Fruit fly (Drosophila melanogaster) whole organism, embryonic: Measurements from ENCODE around the gene Snx6.

Source experiments
- Asciz ChIP-seq: fragments of 200-800 bp; sonication (Bioruptor generic); optimal IDR thresholded peaks from 2 replicates; lab custom pipeline; 2017; ENCODE audit warnings: missing biosample characterization, mild to moderate bottlenecking, missing genetic modification characterization, missing genetic modification reagents
- Bdp1 ChIP-seq: fragments of 200-800 bp; sonication (Bioruptor generic); optimal IDR thresholded peaks from 3 replicates; lab custom pipeline; 2016; ENCODE audit warnings: missing biosample characterization, missing genetic modification characterization
- CG10321 ChIP-seq: fragments of 200-800 bp; sonication (Bioruptor generic); IDR thresholded peaks from 2 replicates; pipeline ENCODE4 v1.3.6; 2022; ENCODE audit warnings: missing biosample characterization, missing genetic modification characterization
- CG10366 ChIP-seq: fragments of 200-800 bp; sonication (Bioruptor generic); IDR thresholded peaks from 2 replicates; pipeline ENCODE4 v1.3.6; 2022; ENCODE audit warnings: missing biosample characterization, missing genetic modification characterization
- CG10431 ChIP-seq: fragments of 200-800 bp; sonication (Bioruptor generic); optimal IDR thresholded peaks from 3 replicates; lab custom pipeline; 2018; ENCODE audit warnings: missing biosample characterization, mild to moderate bottlenecking, missing genetic modification characterization
- CG11695 ChIP-seq: fragments of 200-800 bp; sonication (Bioruptor generic); IDR thresholded peaks from 3 replicates; pipeline ENCODE4 v1.3.6; 2022; ENCODE audit warnings: missing biosample characterization, missing genetic modification characterization
- CG12942 ChIP-seq: fragments of 200-800 bp; sonication (Bioruptor generic); optimal IDR thresholded peaks from 3 replicates; lab custom pipeline; 2016; ENCODE audit warnings: missing biosample characterization, missing genetic modification characterization
- CG13424 ChIP-seq: fragments of 200-800 bp; sonication (Bioruptor generic); optimal IDR thresholded peaks from 2 replicates; lab custom pipeline; 2019; ENCODE audit warnings: missing biosample characterization, mild to moderate bottlenecking, missing genetic modification characterization, moderate library complexity
- CG13775 ChIP-seq: fragments of 200-800 bp; sonication (Bioruptor generic); optimal IDR thresholded peaks from 3 replicates; lab custom pipeline; 2017; ENCODE audit warnings: missing biosample characterization, mild to moderate bottlenecking, missing genetic modification characterization
- CG14014 ChIP-seq: fragments of 200-800 bp; sonication (Bioruptor generic); IDR thresholded peaks from 2 replicates; pipeline ENCODE4 v1.3.6; 2022; ENCODE audit warnings: missing biosample characterization, missing genetic modification characterization
- CG14710 ChIP-seq: fragments of 200-800 bp; sonication (Bioruptor generic); optimal IDR thresholded peaks from 3 replicates; lab custom pipeline; 2019; ENCODE audit warnings: missing biosample characterization, mild to moderate bottlenecking, missing genetic modification characterization, moderate library complexity
- CG15011 ChIP-seq: fragments of 200-800 bp; sonication (Bioruptor generic); optimal IDR thresholded peaks from 3 replicates; lab custom pipeline; 2018; ENCODE audit warnings: missing biosample characterization, mild to moderate bottlenecking, missing genetic modification characterization
- CG15601 ChIP-seq: fragments of 200-800 bp; sonication (Bioruptor generic); optimal IDR thresholded peaks from 3 replicates; lab custom pipeline; 2019; ENCODE audit warnings: missing biosample characterization, mild to moderate bottlenecking, missing genetic modification characterization, moderate library complexity
- CG15696 ChIP-seq: fragments of 200-800 bp; sonication (Bioruptor generic); optimal IDR thresholded peaks from 2 replicates; lab custom pipeline; 2019; ENCODE audit warnings: missing biosample characterization, mild to moderate bottlenecking, missing genetic modification characterization, moderate library complexity
- CG16815 ChIP-seq: fragments of 200-800 bp; sonication (Bioruptor generic); optimal IDR thresholded peaks from 3 replicates; lab custom pipeline; 2017; ENCODE audit warnings: missing biosample characterization, mild to moderate bottlenecking, missing genetic modification characterization
- CG17361 ChIP-seq: fragments of 200-800 bp; sonication (Bioruptor generic); IDR thresholded peaks from 3 replicates; pipeline ENCODE4 v1.3.6; 2022; ENCODE audit warnings: missing biosample characterization, missing genetic modification characterization
- CG18262 ChIP-seq: fragments of 200-800 bp; optimal IDR thresholded peaks from 3 replicates; lab custom pipeline; 2019; ENCODE audit warnings: missing biosample characterization, mild to moderate bottlenecking, missing genetic modification characterization, moderate library complexity
- CG34376 ChIP-seq: fragments of 200-800 bp; sonication (Bioruptor generic); optimal IDR thresholded peaks from 2 replicates; lab custom pipeline; 2018; ENCODE audit warnings: missing biosample characterization, mild to moderate bottlenecking, missing genetic modification characterization
- CG3847 ChIP-seq: fragments of 200-800 bp; sonication (Bioruptor generic); IDR thresholded peaks from 2 replicates; pipeline ENCODE4 v1.3.6; 2022; ENCODE audit warnings: missing biosample characterization, missing genetic modification characterization
- CG6813 ChIP-seq: fragments of 200-800 bp; sonication (Bioruptor generic); optimal IDR thresholded peaks from 2 replicates; lab custom pipeline; 2017; ENCODE audit warnings: missing biosample characterization, missing genetic modification characterization, mild to moderate bottlenecking, moderate library complexity, missing genetic modification reagents
- CG8281 ChIP-seq: fragments of 200-800 bp; sonication (Bioruptor generic); optimal IDR thresholded peaks from 2 replicates; lab custom pipeline; 2018; ENCODE audit warnings: missing biosample characterization, mild to moderate bottlenecking, missing genetic modification characterization, moderate library complexity
- CG8924 ChIP-seq: fragments of 200-800 bp; optimal IDR thresholded peaks from 3 replicates; lab custom pipeline; 2019; ENCODE audit warnings: missing biosample characterization, mild to moderate bottlenecking, missing genetic modification characterization, moderate library complexity
- D ChIP-seq, 2 experiments: fragments of 200-800 bp in 1 of 2; fragments of >200 bp in 1 of 2; sonication (Bioruptor generic) in 1 of 2; optimal IDR thresholded peaks; 2 replicates in 1 of 2; 3 replicates in 1 of 2; lab custom pipeline; 2017; ENCODE audit warnings: mild to moderate bottlenecking in 1 of 2, missing biosample characterization in 1 of 2, missing genetic modification characterization in 1 of 2, missing genetic modification reagents in 1 of 2
- Deaf1 ChIP-seq: fragments of 200-800 bp; optimal IDR thresholded peaks from 3 replicates; lab custom pipeline; 2019; ENCODE audit warnings: missing biosample characterization, mild to moderate bottlenecking, missing genetic modification characterization, moderate library complexity
- Dfd ChIP-seq, 2 experiments: fragments of >200 bp; optimal IDR thresholded peaks; 2 replicates each; lab custom pipeline; 2017; ENCODE audit warnings: missing biosample characterization in 2 of 2, missing genetic modification characterization in 2 of 2
- Elba2 ChIP-seq: fragments of 200-800 bp; sonication (Bioruptor generic); optimal IDR thresholded peaks from 3 replicates; lab custom pipeline; 2016; ENCODE audit warnings: missing biosample characterization, missing genetic modification characterization
- Hr39 ChIP-seq: fragments of >200 bp; optimal IDR thresholded peaks from 2 replicates; lab custom pipeline; 2017
- Hr78 ChIP-seq, 2 experiments: fragments of 200-800 bp in 1 of 2; fragments of >200 bp in 1 of 2; sonication (Bioruptor generic) in 1 of 2; optimal IDR thresholded peaks; 2 replicates each; lab custom pipeline; 2017 to 2019; ENCODE audit warnings: missing biosample characterization in 2 of 2, missing genetic modification characterization in 2 of 2, mild to moderate bottlenecking in 1 of 2, moderate library complexity in 1 of 2
- Mad ChIP-seq: fragments of 200-800 bp; sonication (Bioruptor generic); optimal IDR thresholded peaks from 2 replicates; lab custom pipeline; 2016; ENCODE audit warnings: missing biosample characterization, missing genetic modification characterization
- Myb ChIP-seq: fragments of 200-800 bp; sonication (Bioruptor generic); optimal IDR thresholded peaks from 2 replicates; lab custom pipeline; 2016; ENCODE audit warnings: missing biosample characterization, missing genetic modification characterization
- NFAT ChIP-seq: fragments of 200-800 bp; sonication (Bioruptor generic); IDR thresholded peaks from 2 replicates; pipeline ENCODE4 v1.3.6; 2022; ENCODE audit warnings: missing biosample characterization, missing genetic modification characterization
- Nf-YA ChIP-seq: fragments of 200-800 bp; sonication (Bioruptor generic); IDR thresholded peaks from 2 replicates; pipeline ENCODE4 v1.3.6; 2022; ENCODE audit warnings: missing biosample characterization, missing genetic modification characterization
- Sin3A ChIP-seq: fragments of >200 bp; optimal IDR thresholded peaks from 2 replicates; lab custom pipeline; 2018
- Sry-β ChIP-seq: fragments of 200-800 bp; sonication (Bioruptor generic); optimal IDR thresholded peaks from 2 replicates; lab custom pipeline; 2018; ENCODE audit warnings: missing biosample characterization, mild to moderate bottlenecking, missing genetic modification characterization, moderate library complexity
- TFAM ChIP-seq: fragments of 200-800 bp; sonication (Bioruptor generic); optimal IDR thresholded peaks from 2 replicates; lab custom pipeline; 2017; ENCODE audit warnings: missing biosample characterization, missing genetic modification characterization, inconsistent platforms
- ac ChIP-seq: fragments of 200-800 bp; sonication (Bioruptor generic); optimal IDR thresholded peaks from 3 replicates; lab custom pipeline; 2017; ENCODE audit warnings: missing biosample characterization, mild to moderate bottlenecking, missing genetic modification characterization
- bab2 ChIP-seq: fragments of 200-800 bp; sonication (Bioruptor generic); optimal IDR thresholded peaks from 2 replicates; lab custom pipeline; 2016; ENCODE audit warnings: missing biosample characterization, missing genetic modification characterization
- dmrt11E ChIP-seq: fragments of 200-800 bp; sonication (Bioruptor generic); optimal IDR thresholded peaks from 3 replicates; lab custom pipeline; 2018; ENCODE audit warnings: missing biosample characterization, mild to moderate bottlenecking, missing genetic modification characterization, moderate library complexity
- dpn ChIP-seq, 2 experiments: fragments of 200-800 bp; sonication (Bioruptor generic); optimal IDR thresholded peaks; 3 replicates each; lab custom pipeline; 2016; ENCODE audit warnings: missing biosample characterization in 2 of 2, missing genetic modification characterization in 2 of 2
- ems ChIP-seq: fragments of 200-800 bp; sonication (Bioruptor generic); optimal IDR thresholded peaks from 3 replicates; lab custom pipeline; 2016; ENCODE audit warnings: missing biosample characterization, missing genetic modification characterization
- fd102C ChIP-seq: fragments of 200-800 bp; sonication (Bioruptor generic); optimal IDR thresholded peaks from 2 replicates; lab custom pipeline; 2018; ENCODE audit warnings: missing biosample characterization, mild to moderate bottlenecking, missing genetic modification characterization, moderate library complexity
- fu2 ChIP-seq: fragments of 200-800 bp; sonication (Bioruptor generic); optimal IDR thresholded peaks from 2 replicates; lab custom pipeline; 2016; ENCODE audit warnings: missing biosample characterization, missing genetic modification characterization
- gce ChIP-seq: fragments of 200-800 bp; sonication (Bioruptor generic); IDR thresholded peaks from 3 replicates; pipeline ENCODE4 v1.3.6; 2022; ENCODE audit warnings: missing biosample characterization, missing genetic modification characterization
- hb ChIP-seq: fragments of 200-800 bp; sonication (Bioruptor generic); IDR thresholded peaks from 3 replicates; pipeline ENCODE4 v1.3.6; 2022; ENCODE audit warnings: missing biosample characterization, missing genetic modification characterization; ENCODE audit not compliant: partially characterized antibody
- mld ChIP-seq: fragments of 200-800 bp; sonication (Bioruptor generic); IDR thresholded peaks from 3 replicates; pipeline ENCODE4 v1.3.6; 2022; ENCODE audit warnings: missing biosample characterization, missing genetic modification characterization; ENCODE audit not compliant: partially characterized antibody
- pfk ChIP-seq: fragments of 200-800 bp; sonication (Bioruptor generic); optimal IDR thresholded peaks from 2 replicates; lab custom pipeline; 2018; ENCODE audit warnings: missing biosample characterization, mild to moderate bottlenecking, missing genetic modification characterization, moderate library complexity
- repo ChIP-seq: fragments of 200-800 bp; sonication (Bioruptor generic); optimal IDR thresholded peaks from 2 replicates; lab custom pipeline; 2016; ENCODE audit warnings: missing biosample characterization, missing genetic modification characterization
- unc-4 ChIP-seq: fragments of 200-800 bp; sonication (Bioruptor generic); IDR thresholded peaks from 2 replicates; pipeline ENCODE4 v1.3.6; 2022; ENCODE audit warnings: missing biosample characterization, missing genetic modification characterization; ENCODE audit not compliant: partially characterized antibody
- wor ChIP-seq: fragments of 200-800 bp; sonication (Bioruptor generic); IDR thresholded peaks from 2 replicates; pipeline ENCODE4 v1.3.6; 2022; ENCODE audit warnings: missing biosample characterization, missing genetic modification characterization
- yki ChIP-seq: fragments of >200 bp; optimal IDR thresholded peaks from 3 replicates; lab custom pipeline; 2018

Snx6 gene

dm6 chr2L:8204996-8205567, 15.5 kb downstream of the Snx6 start, which contains the start of gene SLC5A11 (continued):
- peak; percentile 99 for TF ChIP-seq bab2
- TF ChIP-seq unc-4 (GFP tag; lab: Robert Waterston, UW) = no peak
- TF ChIP-seq CG8924 (tag; lab: Kevin White, UChicago) = peak; percentile 100
- peak; percentile 79 for TF ChIP-seq CG10366
- peak; percentile 67 for TF ChIP-seq CG10431 (GFP tag; lab: Kevin White, UChicago)
- peak; percentile 95 for TF ChIP-seq CG15011 (GFP tag; lab: Kevin White, UChicago)
- TF ChIP-seq dpn (GFP tag; optimal IDR thresholded peaks at IDR 0.05; lab: Kevin White, UChicago) = peak; percentile 99
- peak; percentile 99 for TF ChIP-seq CG15601
- TF ChIP-seq CG17361 (GFP tag; lab: Robert Waterston, UW) = peak; percentile 95
- no peak for TF ChIP-seq yki (lab: Kevin White, UChicago)
- TF ChIP-seq Bdp1 (GFP tag; lab: Kevin White, UChicago) = peak; percentile 40
- TF ChIP-seq Deaf1 = peak; percentile 95
- TF ChIP-seq CG13424 (tag; lab: Kevin White, UChicago) = peak; percentile 97
- peak; percentile 85 for TF ChIP-seq CG8281 (tag; lab: Kevin White, UChicago)
- peak; percentile 97 for TF ChIP-seq CG12942 (GFP tag; lab: Kevin White, UChicago)
- TF ChIP-seq CG3847 = peak; percentile 100
- TF ChIP-seq CG10321 (GFP tag; lab: Robert Waterston, UW) = peak; percentile 74
- TF ChIP-seq CG13775 = peak; percentile 88
- TF ChIP-seq dmrt11E (tag; lab: Kevin White, UChicago) = peak; percentile 2
- peak; percentile 96 for TF ChIP-seq CG18262 (tag; lab: Kevin White, UChicago)
- peak; percentile 61 for TF ChIP-seq Elba2
- peak in 1 of 2 experiments; percentile 86 for TF ChIP-seq Hr78 (GFP tag; optimal IDR thresholded peaks at IDR 0.05; lab: Kevin White, UChicago)
- TF ChIP-seq CG6813 (GFP tag; lab: Kevin White, UChicago) = peak; percentile 96
- no peak for TF ChIP-seq hb (GFP tag; lab: Robert Waterston, UW)
- TF ChIP-seq D (optimal IDR thresholded peaks at IDR 0.05; lab: Kevin White, UChicago) = no peak
- TF ChIP-seq D (GFP tag; optimal IDR thresholded peaks at IDR 0.05; lab: Kevin White, UChicago) = peak; percentile 98
- peak; percentile 99 for TF ChIP-seq CG14014
- TF ChIP-seq fu2 (GFP tag; lab: Kevin White, UChicago) = peak; percentile 68
- TF ChIP-seq mld (GFP tag; lab: Robert Waterston, UW) = no peak
- peak; percentile 99 for TF ChIP-seq ems (GFP tag; lab: Kevin White, UChicago)
- TF ChIP-seq ac (GFP tag; lab: Kevin White, UChicago) = peak; percentile 88
- TF ChIP-seq Myb (GFP tag; lab: Kevin White, UChicago) = peak; percentile 43
- TF ChIP-seq repo (GFP tag; lab: Kevin White, UChicago) = peak; percentile 96
- TF ChIP-seq Sin3A (lab: Kevin White, UChicago) = no peak
- TF ChIP-seq CG16815 (GFP tag; lab: Kevin White, UChicago) = peak; percentile 94
- TF ChIP-seq CG15696 (tag; lab: Kevin White, UChicago) = peak; percentile 70
- TF ChIP-seq fd102C = no peak
- TF ChIP-seq Mad = peak; percentile 53
- peak; percentile 93 for TF ChIP-seq gce (GFP tag; lab: Robert Waterston, UW)
- peak; percentile 100 for TF ChIP-seq CG11695 (GFP tag; lab: Robert Waterston, UW)
- TF ChIP-seq wor (GFP tag; lab: Robert Waterston, UW) = peak; percentile 82
- TF ChIP-seq Dfd (GFP tag; optimal IDR thresholded peaks at IDR 0.05; lab: Kevin White, UChicago) = no peak
- TF ChIP-seq NFAT (GFP tag; lab: Robert Waterston, UW) = peak; percentile 91
- TF ChIP-seq Asciz = peak; percentile 96
- TF ChIP-seq Sry-β = peak; percentile 44
- peak; percentile 77 for TF ChIP-seq Nf-YA (GFP tag; lab: Robert Waterston, UW)
- peak; percentile 88 for TF ChIP-seq CG14710 (tag; lab: Kevin White, UChicago)
- TF ChIP-seq Hr39 (lab: Kevin White, UChicago) = no peak
- peak; percentile 99 for TF ChIP-seq CG34376
- TF ChIP-seq TFAM (GFP tag; lab: Kevin White, UChicago) = peak; percentile 40
- no peak for TF ChIP-seq pfk (GFP tag; lab: Kevin White, UChicago)
